Worm (Caenorhabditis elegans): ENCODE measurements around the gene T26C5.2.

T26C5.2 gene

DNA sequence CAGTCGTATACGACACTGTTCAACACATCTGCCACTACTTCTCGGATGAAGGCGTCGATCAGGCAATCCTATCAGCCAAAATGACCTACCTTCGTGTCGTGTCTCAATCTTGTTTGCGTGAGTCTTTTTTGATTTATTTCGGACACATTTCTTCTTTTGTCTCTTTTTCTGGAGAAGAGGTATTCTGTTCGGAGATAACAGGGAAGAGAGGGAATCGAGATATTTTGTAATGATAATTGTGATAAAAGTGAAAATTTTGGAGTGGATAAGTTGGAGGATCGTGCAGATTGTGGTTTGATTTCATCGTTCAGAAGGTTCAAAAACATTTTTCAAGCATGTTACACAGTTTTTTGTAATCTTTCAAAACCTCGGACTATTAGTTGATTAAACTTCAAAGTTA, 790 bp downstream of the T26C5.2 start:
- no peak for TF ChIP-seq unc-42 (tag; optimal IDR thresholded peaks at IDR 0.05)
- no peak for TF ChIP-seq ceh-45 (GFP tag; IDR thresholded peaks at IDR 0.05)
- no peak for TF ChIP-seq hlh-30 (tag; optimal IDR thresholded peaks at IDR 0.05; ENCODE audit: insufficient read depth)
- no peak for TF ChIP-seq syd-9 (tag; optimal IDR thresholded peaks at IDR 0.05)
- TF ChIP-seq sox-2 (GFP tag; IDR thresholded peaks at IDR 0.05), result no peak
- no peak for TF ChIP-seq ceh-48 (tag; optimal IDR thresholded peaks at IDR 0.05)
- TF ChIP-seq K09A11.1 (tag; optimal IDR thresholded peaks at IDR 0.05; ENCODE audit: insufficient read depth), result no peak
- TF ChIP-seq F13H6.1 (tag; optimal IDR thresholded peaks at IDR 0.05), result no peak

DNA sequence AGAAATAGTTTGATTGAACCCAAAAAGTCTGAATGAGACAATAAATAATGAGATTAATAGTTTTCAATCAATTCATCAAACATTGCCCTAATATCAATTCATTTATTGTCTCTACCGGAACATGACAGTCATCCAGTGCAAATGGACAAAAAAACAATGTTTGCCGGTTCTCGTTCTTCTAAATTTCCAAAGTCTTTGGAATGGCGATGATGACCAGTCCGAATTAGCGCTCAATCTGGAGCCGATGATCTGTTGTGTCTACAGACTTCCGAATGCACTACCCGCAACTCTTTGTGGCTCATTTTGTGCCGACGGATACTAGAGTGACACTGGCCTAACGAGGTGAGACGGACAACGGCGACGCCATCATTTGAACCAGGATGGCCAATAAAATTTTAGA, 3.3 kb downstream of the T26C5.2 start, which contains the start of gene T26C5.3:
T26C5.3 (plus strand) TSS at position 301 of the 400 bp plus-strand sequence.
- no peak for TF ChIP-seq ceh-24 (tag; optimal IDR thresholded peaks at IDR 0.05)
- TF ChIP-seq dve-1 (tag; optimal IDR thresholded peaks at IDR 0.05), result no peak

DNA sequence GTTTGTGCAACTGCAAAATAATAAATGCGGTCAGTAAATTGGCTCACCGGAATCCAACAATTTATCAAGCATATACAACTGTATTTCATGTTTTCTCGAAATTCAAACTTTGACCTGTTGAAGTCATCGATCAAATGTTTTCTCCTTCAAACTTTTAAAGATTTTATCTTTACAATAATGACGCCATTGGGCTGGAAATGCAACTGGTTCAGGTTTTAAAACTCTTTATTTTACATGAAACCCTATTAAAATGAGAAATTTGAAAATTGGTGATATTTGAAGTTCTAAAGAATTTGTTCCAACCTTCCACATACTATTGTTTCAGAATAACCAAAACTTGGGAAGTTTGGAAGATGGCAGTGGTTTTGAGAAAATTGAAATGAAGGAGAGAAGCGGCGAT, 3.9 kb downstream of the T26C5.2 start:
- TF ChIP-seq ceh-2 (tag; optimal IDR thresholded peaks at IDR 0.05) (no peak), ceh-6 (GFP tag; optimal IDR thresholded peaks at IDR 0.05) (no peak), elt-4 (tag; optimal IDR thresholded peaks at IDR 0.05) (no peak), sdc-2 (tag; optimal IDR thresholded peaks at IDR 0.05) (no peak), lin-11 (tag; optimal IDR thresholded peaks at IDR 0.05) (no peak), nhr-11 (tag; optimal IDR thresholded peaks at IDR 0.05) (no peak), che-1 (tag; optimal IDR thresholded peaks at IDR 0.05) (no peak), nfya-1 (tag; optimal IDR thresholded peaks at IDR 0.05) (no peak), ceh-9 (tag; optimal IDR thresholded peaks at IDR 0.05) (no peak), fkh-10 (GFP tag; optimal IDR thresholded peaks at IDR 0.05) (no peak), npax-4 (tag; optimal IDR thresholded peaks at IDR 0.05) (no peak), lim-6 (tag; optimal IDR thresholded peaks at IDR 0.05) (no peak), sox-4 (tag; optimal IDR thresholded peaks at IDR 0.05) (no peak), hlh-30 (tag; optimal IDR thresholded peaks at IDR 0.05; ENCODE audit: insufficient read depth) (no peak), unc-42 (tag; optimal IDR thresholded peaks at IDR 0.05) (no peak), T23F11.4 (GFP tag; optimal IDR thresholded peaks at IDR 0.05) (no peak)

DNA sequence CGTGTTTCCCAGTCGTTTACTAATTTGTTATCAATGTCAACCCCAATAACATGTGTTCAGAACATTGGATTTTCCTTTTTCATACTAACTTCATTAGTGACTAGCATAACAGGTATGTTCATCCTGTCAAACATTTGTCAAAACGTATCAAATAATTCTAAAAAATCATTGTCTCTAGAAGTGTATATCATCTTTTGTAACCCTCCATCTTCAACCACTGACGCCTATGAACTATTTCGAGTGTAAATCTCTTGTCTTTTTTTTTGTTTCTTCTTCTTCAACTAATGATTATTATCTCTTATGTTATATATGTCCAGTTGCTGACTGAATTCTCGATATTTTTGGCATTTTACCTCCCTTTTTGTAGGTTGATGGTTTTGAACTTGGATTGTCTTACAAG, 4.7 kb downstream of the T26C5.2 start:
- TF ChIP-seq tbx-7 (tag; optimal IDR thresholded peaks at IDR 0.05) (no peak), npax-4 (tag; optimal IDR thresholded peaks at IDR 0.05) (no peak), ceh-48 (tag; optimal IDR thresholded peaks at IDR 0.05) (no peak), K09A11.1 (tag; optimal IDR thresholded peaks at IDR 0.05; ENCODE audit: insufficient read depth) (no peak), ceh-22 (tag; optimal IDR thresholded peaks at IDR 0.05) (no peak), nhr-11 (tag; optimal IDR thresholded peaks at IDR 0.05) (no peak), mec-3 (tag; optimal IDR thresholded peaks at IDR 0.05; ENCODE audit: borderline replicate concordance) (no peak), syd-9 (tag; optimal IDR thresholded peaks at IDR 0.05) (no peak), ets-4 (tag; optimal IDR thresholded peaks at IDR 0.05) (no peak), ama-1 (optimal IDR thresholded peaks at IDR 0.05) (no peak), odd-2 (tag; optimal IDR thresholded peaks at IDR 0.05) (no peak), T23F11.4 (GFP tag; optimal IDR thresholded peaks at IDR 0.05) (no peak), sox-4 (tag; optimal IDR thresholded peaks at IDR 0.05) (no peak), ceh-18 (tag; optimal IDR thresholded peaks at IDR 0.05) (no peak), dmd-4 (tag; optimal IDR thresholded peaks at IDR 0.05; ENCODE audit: borderline replicate concordance) (no peak), ceh-2 (tag; optimal IDR thresholded peaks at IDR 0.05) (no peak), C38D4.7 (GFP tag; optimal IDR thresholded peaks at IDR 0.05) (no peak), dve-1 (tag; optimal IDR thresholded peaks at IDR 0.05) (no peak), che-1 (tag; optimal IDR thresholded peaks at IDR 0.05) (no peak)

DNA sequence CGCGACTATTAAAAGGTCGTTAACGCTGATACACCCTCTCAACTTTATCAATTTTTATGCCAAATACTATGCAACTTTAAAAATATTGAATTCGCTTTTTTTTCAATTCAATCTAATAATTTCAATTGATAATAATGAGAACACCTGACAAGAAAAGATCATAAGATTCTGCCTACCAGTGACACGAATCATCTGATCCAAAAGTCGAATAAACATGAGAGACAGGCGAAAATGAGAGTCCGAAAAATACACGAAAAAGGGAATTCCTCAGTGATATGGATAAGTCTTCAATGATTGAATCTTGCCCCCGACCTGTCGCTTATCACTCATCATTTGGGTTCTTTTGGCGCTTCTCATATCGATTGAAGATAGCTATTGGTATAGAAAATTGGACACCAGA, 8.6 kb downstream of the T26C5.2 start:
- TF ChIP-seq pag-3 (tag; optimal IDR thresholded peaks at IDR 0.05; ENCODE audit: borderline replicate concordance) (no peak), hlh-30 (tag; optimal IDR thresholded peaks at IDR 0.05; ENCODE audit: insufficient read depth) (no peak), elt-2 (tag; optimal IDR thresholded peaks at IDR 0.05) (no peak), nhr-232 (tag; optimal IDR thresholded peaks at IDR 0.05) (no peak), hlh-6 (tag; optimal IDR thresholded peaks at IDR 0.05) (no peak), ceh-14 (tag; optimal IDR thresholded peaks at IDR 0.05) (no peak), lin-11 (tag; optimal IDR thresholded peaks at IDR 0.05) (no peak), npax-4 (tag; optimal IDR thresholded peaks at IDR 0.05) (no peak)
